Fruit fly (Drosophila melanogaster) whole organism, wandering third instar larva: ENCODE results near the gene Snx21.

Source experiments
- Abd-B ChIP-seq: fragments of >200 bp; optimal IDR thresholded peaks from 2 replicates; lab custom pipeline; 2017; ENCODE audit warnings: missing biosample characterization, missing genetic modification characterization
- CrebA ChIP-seq: fragments of 200-800 bp; sonication (Bioruptor generic); optimal IDR thresholded peaks from 2 replicates; lab custom pipeline; 2016; ENCODE audit warnings: missing biosample characterization, mild to moderate bottlenecking, missing genetic modification characterization, borderline replicate concordance
- GATAd ChIP-seq: sonication (Bioruptor generic); optimal IDR thresholded peaks from 2 replicates; lab custom pipeline; 2016; ENCODE audit warnings: missing biosample characterization, missing genetic modification characterization
- Rel ChIP-seq, 2 experiments: fragments of 200-800 bp; sonication (Bioruptor generic) in 1 of 2; optimal IDR thresholded peaks; 2 replicates in 1 of 2; 3 replicates in 1 of 2; lab custom pipeline; 2016 to 2019; ENCODE audit warnings: mild to moderate bottlenecking in 2 of 2, missing biosample characterization in 2 of 2, missing genetic modification characterization in 2 of 2, moderate library complexity in 1 of 2
- dl ChIP-seq, 2 experiments: fragments of 175-275, 200-275 bp in 1 of 2; fragments of 200-275 bp in 1 of 2; sonication (Bioruptor generic); optimal IDR thresholded peaks; lab custom pipeline; 2018; ENCODE audit warnings: mild to moderate bottlenecking in 2 of 2, missing biosample characterization in 2 of 2, missing genetic modification characterization in 2 of 2, moderate library complexity in 2 of 2; ENCODE audit not compliant: partially characterized antibody in 2 of 2, insufficient read depth in 1 of 2
- foxo ChIP-seq, 2 experiments: fragments of 200-800 bp; sonication (Bioruptor generic); optimal IDR thresholded peaks; 2 replicates in 1 of 2; 3 replicates in 1 of 2; lab custom pipeline; 2016 to 2017; ENCODE audit warnings: missing biosample characterization in 2 of 2, missing genetic modification characterization in 2 of 2
- fru ChIP-seq: fragments of 200-800 bp; sonication (Bioruptor generic); optimal IDR thresholded peaks from 3 replicates; lab custom pipeline; 2016; ENCODE audit warnings: missing biosample characterization, mild to moderate bottlenecking, missing genetic modification characterization
- psq ChIP-seq: fragments of 200-800 bp; sonication (Bioruptor generic); optimal IDR thresholded peaks from 3 replicates; lab custom pipeline; 2017; ENCODE audit warnings: missing biosample characterization, mild to moderate bottlenecking, missing genetic modification characterization, moderate library complexity

DNA sequence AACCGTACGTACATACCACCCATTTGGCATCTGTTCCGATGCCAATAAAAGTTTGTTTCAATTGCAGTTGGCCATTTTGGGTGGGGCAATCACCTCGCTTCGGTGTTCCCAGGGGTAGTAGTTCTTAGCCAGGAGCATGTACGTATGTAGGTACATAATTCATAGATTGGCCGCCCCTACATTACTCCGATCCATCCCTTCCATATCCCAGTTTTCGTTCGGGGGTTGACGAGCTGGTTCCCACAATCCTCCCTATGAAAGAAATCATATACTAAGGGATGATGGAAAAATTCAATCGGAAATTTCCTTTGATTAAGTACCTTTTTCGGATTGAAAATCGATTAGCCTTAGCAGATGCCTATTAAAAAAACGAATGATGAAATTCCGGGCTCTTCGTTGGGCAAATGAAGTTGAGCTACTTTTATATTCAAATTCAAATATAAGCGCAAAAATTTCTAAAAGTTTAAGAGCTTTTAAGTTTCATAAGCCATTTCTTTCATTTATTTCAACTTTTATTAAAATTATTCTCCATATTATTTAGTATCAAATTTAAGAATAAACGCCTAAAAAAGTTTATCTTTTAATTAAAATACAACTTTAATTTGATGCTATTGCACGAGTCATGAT is 7.4 kb downstream of the Snx21 start:
- TF ChIP-seq CrebA (GFP tag; lab: Kevin White, UChicago) (no peak), foxo (GFP tag; optimal IDR thresholded peaks at IDR 0.05; lab: Kevin White, UChicago) (no peak), psq (GFP tag; lab: Kevin White, UChicago) (no peak), fru (GFP tag; lab: Kevin White, UChicago) (no peak), Abd-B (GFP tag; lab: Kevin White, UChicago) (no peak), GATAd (GFP tag; lab: Kevin White, UChicago) (no peak), dl (GFP tag; optimal IDR thresholded peaks at IDR 0.05; lab: Kevin White, UChicago; ENCODE audit: insufficient read depth in 1 of 2, partially characterized antibody in 2 of 2) (no peak), Rel (GFP tag; optimal IDR thresholded peaks at IDR 0.05; lab: Kevin White, UChicago) (no peak), Rel (tag; optimal IDR thresholded peaks at IDR 0.05; lab: Kevin White, UChicago) (no peak)
